Worm (Caenorhabditis elegans) whole organism, L2 larva: ENCODE results near the gene etc-1.

Experiments
- nhr-237 ChIP-seq: fragments of 150-350 bp; optimal IDR thresholded peaks from 2 replicates; lab custom pipeline; 2014; ENCODE audit warnings: missing biosample characterization, missing genetic modification characterization
- nhr-6 ChIP-seq: fragments of 150-350 bp; optimal IDR thresholded peaks from 2 replicates; lab custom pipeline; 2014; ENCODE audit warnings: missing biosample characterization, missing genetic modification characterization
- skn-1 ChIP-seq: sonication (generic microtip); optimal IDR thresholded peaks from 2 replicates; lab custom pipeline; 2017; ENCODE audit warnings: missing biosample characterization, missing genetic modification characterization
- unc-39 ChIP-seq: fragments of 150-350 bp; optimal IDR thresholded peaks from 2 replicates; lab custom pipeline; 2014; ENCODE audit warnings: missing biosample characterization, missing genetic modification characterization

- no peak for TF ChIP-seq unc-39
- no peak for TF ChIP-seq nhr-237
- no peak for TF ChIP-seq skn-1
- no peak for TF ChIP-seq nhr-6 (tag; lab: Kevin White, UChicago)
Measured at ce11 chrII:8717579-8717978, 52.9 kb downstream of the etc-1 start.
